Fruit fly (Drosophila melanogaster) whole organism, embryonic: ENCODE results near the gene Cyt-c-p.

Experiments
- CG11398 ChIP-seq: fragments of 200-800 bp; sonication (Bioruptor generic); optimal IDR thresholded peaks from 2 replicates; lab custom pipeline; 2016; ENCODE audit warnings: missing biosample characterization, missing genetic modification characterization
- CG11696 ChIP-seq: fragments of 200-800 bp; sonication (Bioruptor generic); IDR thresholded peaks from 2 replicates; pipeline ENCODE4 v1.3.6; 2022; ENCODE audit warnings: missing biosample characterization, missing genetic modification characterization
- CG12391 ChIP-seq: fragments of 200-800 bp; sonication (Bioruptor generic); optimal IDR thresholded peaks from 3 replicates; lab custom pipeline; 2018; ENCODE audit warnings: missing biosample characterization, mild to moderate bottlenecking, missing genetic modification characterization, moderate library complexity
- CG12769 ChIP-seq: fragments of 200-800 bp; sonication (Bioruptor generic); optimal IDR thresholded peaks from 2 replicates; lab custom pipeline; 2019; ENCODE audit warnings: missing biosample characterization, mild to moderate bottlenecking, missing genetic modification characterization, moderate library complexity
- CG13424 ChIP-seq: fragments of 200-800 bp; sonication (Bioruptor generic); optimal IDR thresholded peaks from 2 replicates; lab custom pipeline; 2019; ENCODE audit warnings: missing biosample characterization, mild to moderate bottlenecking, missing genetic modification characterization, moderate library complexity
- CG14014 ChIP-seq: fragments of 200-800 bp; sonication (Bioruptor generic); IDR thresholded peaks from 2 replicates; pipeline ENCODE4 v1.3.6; 2022; ENCODE audit warnings: missing biosample characterization, missing genetic modification characterization
- CG1603 ChIP-seq: fragments of 200-800 bp; sonication (Bioruptor generic); optimal IDR thresholded peaks from 2 replicates; lab custom pipeline; 2019; ENCODE audit warnings: missing biosample characterization, mild to moderate bottlenecking, missing genetic modification characterization, moderate library complexity
- CG1647 ChIP-seq: fragments of 200-800 bp; sonication (Bioruptor generic); optimal IDR thresholded peaks from 3 replicates; lab custom pipeline; 2016; ENCODE audit warnings: missing biosample characterization, missing genetic modification characterization
- CG16813 ChIP-seq: fragments of 200-800 bp; sonication (Bioruptor generic); IDR thresholded peaks from 3 replicates; pipeline ENCODE4 v1.3.6; 2022; ENCODE audit warnings: missing biosample characterization, missing genetic modification characterization; ENCODE audit not compliant: partially characterized antibody
- CG17328 ChIP-seq: fragments of 200-800 bp; sonication (Bioruptor generic); IDR thresholded peaks from 2 replicates; pipeline ENCODE4 v1.3.6; 2022; ENCODE audit warnings: missing biosample characterization, missing genetic modification characterization
- CG18011 ChIP-seq: fragments of 200-800 bp; sonication (Bioruptor generic); optimal IDR thresholded peaks from 2 replicates; lab custom pipeline; 2017; ENCODE audit warnings: missing biosample characterization, missing genetic modification characterization, mild to moderate bottlenecking, moderate library complexity, missing genotype
- CG2116 ChIP-seq: fragments of 200-800 bp; sonication (Bioruptor generic); optimal IDR thresholded peaks from 3 replicates; lab custom pipeline; 2018; ENCODE audit warnings: missing biosample characterization, mild to moderate bottlenecking, missing genetic modification characterization
- CG33557 ChIP-seq: fragments of 200-800 bp; sonication (Bioruptor generic); optimal IDR thresholded peaks from 2 replicates; lab custom pipeline; 2019; ENCODE audit warnings: missing biosample characterization, mild to moderate bottlenecking, missing genetic modification characterization, moderate library complexity
- CG3407 ChIP-seq: fragments of 200-800 bp; sonication (Bioruptor generic); optimal IDR thresholded peaks from 2 replicates; lab custom pipeline; 2018; ENCODE audit warnings: missing biosample characterization, mild to moderate bottlenecking, missing genetic modification characterization
- CG4617 ChIP-seq: fragments of 200-800 bp; sonication (Bioruptor generic); optimal IDR thresholded peaks from 3 replicates; lab custom pipeline; 2016; ENCODE audit warnings: missing biosample characterization, missing genetic modification characterization, borderline replicate concordance
- CG6791 ChIP-seq: fragments of 200-800 bp; sonication (Bioruptor generic); IDR thresholded peaks from 3 replicates; pipeline ENCODE4 v1.3.6; 2022; ENCODE audit warnings: missing biosample characterization, missing genetic modification characterization; ENCODE audit not compliant: partially characterized antibody
- CG7745 ChIP-seq: fragments of 200-800 bp; sonication (Bioruptor generic); optimal IDR thresholded peaks from 2 replicates; lab custom pipeline; 2018; ENCODE audit warnings: missing biosample characterization, mild to moderate bottlenecking, missing genetic modification characterization, moderate library complexity
- CG8281 ChIP-seq: fragments of 200-800 bp; sonication (Bioruptor generic); optimal IDR thresholded peaks from 2 replicates; lab custom pipeline; 2018; ENCODE audit warnings: missing biosample characterization, mild to moderate bottlenecking, missing genetic modification characterization, moderate library complexity
- Camta ChIP-seq: fragments of 200-800 bp; sonication (Bioruptor generic); optimal IDR thresholded peaks from 2 replicates; lab custom pipeline; 2016; ENCODE audit warnings: missing biosample characterization, missing genetic modification characterization
- Fer1 ChIP-seq: fragments of 200-800 bp; sonication (Bioruptor generic); optimal IDR thresholded peaks from 2 replicates; lab custom pipeline; 2017; ENCODE audit warnings: missing biosample characterization, mild to moderate bottlenecking, missing genetic modification characterization
- Fer2 ChIP-seq: fragments of 200-800 bp; sonication (Bioruptor generic); optimal IDR thresholded peaks from 2 replicates; lab custom pipeline; 2018; ENCODE audit warnings: missing biosample characterization, mild to moderate bottlenecking, missing genetic modification characterization, moderate library complexity
- HLH4C ChIP-seq: fragments of 200-800 bp; sonication (Bioruptor generic); IDR thresholded peaks from 3 replicates; pipeline ENCODE4 v1.3.6; 2022; ENCODE audit warnings: missing biosample characterization, missing genetic modification characterization; ENCODE audit not compliant: partially characterized antibody
- Hmx ChIP-seq: fragments of 200-800 bp; sonication (Bioruptor generic); optimal IDR thresholded peaks from 2 replicates; lab custom pipeline; 2016; ENCODE audit warnings: missing biosample characterization, missing genetic modification characterization
- Max ChIP-seq: fragments of 200-800 bp; sonication (Bioruptor generic); optimal IDR thresholded peaks from 2 replicates; lab custom pipeline; 2016; ENCODE audit warnings: missing biosample characterization, mild to moderate bottlenecking, missing genetic modification characterization
- Med ChIP-seq: fragments of 200-800 bp; sonication (Bioruptor generic); peaks from one replicate; lab custom pipeline; 2016; ENCODE audit warnings: missing biosample characterization, missing genetic modification characterization, mild to moderate bottlenecking, inconsistent platforms, moderate library complexity
- NC2β ChIP-seq: fragments of 200-800 bp; sonication (Bioruptor generic); optimal IDR thresholded peaks from 2 replicates; lab custom pipeline; 2016; ENCODE audit warnings: missing biosample characterization, missing genetic modification characterization
- NK7.1 ChIP-seq: fragments of 200-800 bp; sonication (Bioruptor generic); optimal IDR thresholded peaks from 3 replicates; lab custom pipeline; 2016; ENCODE audit warnings: missing biosample characterization, missing genetic modification characterization
- Nf-YB ChIP-seq: fragments of 200-800 bp; sonication (Bioruptor generic); optimal IDR thresholded peaks from 3 replicates; lab custom pipeline; 2019; ENCODE audit warnings: missing biosample characterization, mild to moderate bottlenecking, missing genetic modification characterization, moderate library complexity
- bcd ChIP-seq: fragments of 200-800 bp; sonication (Bioruptor generic); optimal IDR thresholded peaks from 2 replicates; lab custom pipeline; 2017; ENCODE audit warnings: missing biosample characterization, mild to moderate bottlenecking, missing genetic modification characterization
- br ChIP-seq: fragments of >200 bp; optimal IDR thresholded peaks from 2 replicates; lab custom pipeline; 2017
- caup ChIP-seq: fragments of 200-800 bp; sonication (Bioruptor generic); optimal IDR thresholded peaks from 3 replicates; lab custom pipeline; 2017; ENCODE audit warnings: missing biosample characterization, mild to moderate bottlenecking, missing genetic modification characterization, moderate library complexity; ENCODE audit not compliant: severe bottlenecking
- cg ChIP-seq: fragments of 200-800 bp; sonication (Bioruptor generic); optimal IDR thresholded peaks from 3 replicates; lab custom pipeline; 2019; ENCODE audit warnings: missing biosample characterization, mild to moderate bottlenecking, missing genetic modification characterization, moderate library complexity
- chn ChIP-seq: fragments of 200-800 bp; sonication (Bioruptor generic); optimal IDR thresholded peaks from 2 replicates; lab custom pipeline; 2016; ENCODE audit warnings: missing biosample characterization, missing genetic modification characterization
- dmrt99B ChIP-seq: fragments of 200-800 bp; sonication (Bioruptor generic); optimal IDR thresholded peaks from 2 replicates; lab custom pipeline; 2018; ENCODE audit warnings: missing biosample characterization, mild to moderate bottlenecking, missing genetic modification characterization, moderate library complexity
- ems ChIP-seq: fragments of 200-800 bp; sonication (Bioruptor generic); optimal IDR thresholded peaks from 3 replicates; lab custom pipeline; 2016; ENCODE audit warnings: missing biosample characterization, missing genetic modification characterization
- fd64A ChIP-seq: fragments of 200-800 bp; sonication (Bioruptor generic); optimal IDR thresholded peaks from 3 replicates; lab custom pipeline; 2018; ENCODE audit warnings: missing biosample characterization, mild to moderate bottlenecking, missing genetic modification characterization
- ftz-f1 ChIP-seq: fragments of 200-800 bp; sonication (Bioruptor generic); optimal IDR thresholded peaks from 2 replicates; lab custom pipeline; 2016; ENCODE audit warnings: missing biosample characterization, missing genetic modification characterization
- insv ChIP-seq, 2 experiments: fragments of 200-800 bp; sonication (Bioruptor generic); optimal IDR thresholded peaks; 3 replicates each; lab custom pipeline; 2016 to 2018; ENCODE audit warnings: missing biosample characterization in 2 of 2, missing genetic modification characterization in 2 of 2
- lola ChIP-seq, 3 experiments: fragments of >200 bp in 2 of 3; fragments of 200-800 bp in 1 of 3; sonication (Bioruptor generic) in 1 of 3; optimal IDR thresholded peaks; 2 replicates each; lab custom pipeline; 2017 to 2019; ENCODE audit warnings: missing biosample characterization in 3 of 3, missing genetic modification characterization in 3 of 3, mild to moderate bottlenecking in 1 of 3, moderate library complexity in 1 of 3
- lov ChIP-seq, 2 experiments: fragments of 200-800 bp in 1 of 2; fragments of >200 bp in 1 of 2; sonication (Bioruptor generic) in 1 of 2; IDR thresholded peaks in 1 of 2; optimal IDR thresholded peaks in 1 of 2; 2 replicates in 1 of 2; 3 replicates in 1 of 2; pipeline versions ENCODE4 v1.3.6 to Lab custom; 2017 to 2022; ENCODE audit warnings: missing biosample characterization in 1 of 2, missing genetic modification characterization in 1 of 2
- mam ChIP-seq: fragments of 200-800 bp; sonication (Bioruptor generic); optimal IDR thresholded peaks from 3 replicates; lab custom pipeline; 2016; ENCODE audit warnings: missing biosample characterization, missing genetic modification characterization
- org-1 ChIP-seq: fragments of 200-800 bp; sonication (Bioruptor generic); optimal IDR thresholded peaks from 2 replicates; lab custom pipeline; 2017; ENCODE audit warnings: missing biosample characterization, missing genetic modification characterization
- peb ChIP-seq: fragments of 200-800 bp; sonication (Bioruptor generic); IDR thresholded peaks from 2 replicates; pipeline ENCODE4 v1.3.6; 2022; ENCODE audit warnings: missing biosample characterization, missing genetic modification characterization
- row ChIP-seq: fragments of 200-800 bp; sonication (Bioruptor generic); IDR thresholded peaks from 3 replicates; pipeline ENCODE4 v1.3.6; 2022; ENCODE audit warnings: missing biosample characterization, missing genetic modification characterization
- sd ChIP-seq: fragments of 200-800 bp; sonication (Bioruptor generic); optimal IDR thresholded peaks from 3 replicates; lab custom pipeline; 2018; ENCODE audit warnings: missing biosample characterization, mild to moderate bottlenecking, missing genetic modification characterization, moderate library complexity
- so ChIP-seq: fragments of 200-800 bp; sonication (Bioruptor generic); IDR thresholded peaks from 3 replicates; pipeline ENCODE4 v1.3.6; 2022; ENCODE audit warnings: missing biosample characterization, missing genetic modification characterization
- ssp ChIP-seq: fragments of 200-800 bp; sonication (Bioruptor generic); IDR thresholded peaks from 2 replicates; pipeline ENCODE4 v1.3.6; 2022; ENCODE audit warnings: missing biosample characterization, missing genetic modification characterization

Gene Cyt-c-p

DNA sequence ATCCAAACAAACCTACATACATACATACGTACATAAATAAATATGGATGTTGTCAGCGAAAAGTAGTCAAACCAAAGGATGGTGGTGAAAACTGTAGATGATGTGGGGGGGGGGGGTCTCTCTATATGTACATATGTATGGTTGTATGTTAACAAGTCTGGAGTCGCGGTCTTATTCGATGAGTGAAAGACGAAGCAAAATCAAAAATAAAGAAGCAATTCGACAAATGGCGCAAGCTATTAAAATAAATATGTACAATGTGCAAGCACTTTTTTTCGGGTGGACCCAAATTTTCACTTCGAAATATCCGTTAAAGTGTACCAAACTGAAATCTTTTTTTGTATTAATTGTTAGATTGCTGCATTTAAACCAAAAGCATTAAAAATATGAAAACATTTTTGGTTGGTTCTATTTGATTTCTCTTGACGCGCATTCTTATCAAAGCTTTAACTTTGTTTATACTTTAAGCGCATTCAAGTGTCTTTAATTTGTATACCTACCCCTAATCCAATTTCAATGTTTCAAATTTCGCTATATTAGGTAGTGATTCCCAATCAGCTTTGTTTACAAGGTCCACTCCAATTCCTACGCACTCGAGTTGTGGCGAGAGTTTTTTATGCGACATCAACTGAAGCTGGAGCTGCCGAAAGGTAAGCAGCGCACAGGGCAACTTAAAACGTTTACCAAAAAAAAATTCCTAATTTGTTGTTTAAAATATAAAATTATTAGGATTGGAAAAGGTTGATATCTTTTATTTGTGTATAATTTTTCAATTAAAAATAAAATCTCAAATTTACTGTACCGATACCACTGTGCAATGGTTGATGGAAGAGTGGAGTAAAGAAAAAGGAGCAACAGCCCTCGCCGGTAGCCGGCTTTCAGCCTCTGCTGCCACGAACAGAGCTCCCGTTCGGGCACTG, 35.5 kb upstream of the Cyt-c-p start, which contains the start of gene CG31807 (continued):
- TF ChIP-seq lola (GFP tag; optimal IDR thresholded peaks at IDR 0.05; lab: Kevin White, UChicago), result peak in 1 of 3 experiments; percentile 69
- no peak for TF ChIP-seq caup (GFP tag; lab: Kevin White, UChicago)
- TF ChIP-seq CG2116 (GFP tag; lab: Kevin White, UChicago), result no peak
- no peak for TF ChIP-seq CG11696
- TF ChIP-seq Med, result peak; percentile 91
- peak; percentile 35; the same call in 1 of the 2 replicates for TF ChIP-seq CG17328 (GFP tag; lab: Robert Waterston, UW)
- peak; percentile 42 for TF ChIP-seq Hmx (GFP tag; lab: Kevin White, UChicago)
- TF ChIP-seq NC2β (GFP tag; lab: Kevin White, UChicago), result peak; percentile 50
- no peak for TF ChIP-seq CG11398 (GFP tag; lab: Kevin White, UChicago)
- peak; percentile 42 for TF ChIP-seq ems (GFP tag; lab: Kevin White, UChicago)
- TF ChIP-seq org-1 (GFP tag; lab: Kevin White, UChicago), result peak; percentile 80
- no peak for TF ChIP-seq br
- TF ChIP-seq CG18011 (GFP tag; lab: Kevin White, UChicago), result peak; percentile 55
- peak; percentile 12 for TF ChIP-seq Fer2 (tag; lab: Kevin White, UChicago)
- TF ChIP-seq Fer1 (GFP tag; lab: Kevin White, UChicago), result peak; percentile 80
- TF ChIP-seq sd (tag; lab: Kevin White, UChicago), result peak; percentile 29
- no peak for TF ChIP-seq CG8281
- TF ChIP-seq so, result no peak; the same call in 2 of the 3 replicates
- peak; percentile 58 for TF ChIP-seq mam (GFP tag; lab: Kevin White, UChicago)
- TF ChIP-seq Camta (GFP tag; lab: Kevin White, UChicago), result peak; percentile 73
- no peak for TF ChIP-seq peb (GFP tag; lab: Robert Waterston, UW)
- peak; percentile 59 for TF ChIP-seq row (GFP tag; lab: Robert Waterston, UW)
- peak; percentile 64 for TF ChIP-seq dmrt99B (tag; lab: Kevin White, UChicago)
- peak; percentile 64 for TF ChIP-seq Nf-YB (GFP tag; lab: Kevin White, UChicago)
- peak; percentile 9 for TF ChIP-seq CG4617 (GFP tag; lab: Kevin White, UChicago)
- no peak for TF ChIP-seq NK7.1
- TF ChIP-seq CG1603 (tag; lab: Kevin White, UChicago), result peak; percentile 44
- TF ChIP-seq ssp (GFP tag; lab: Robert Waterston, UW), result 0 out of 2 replicates have a peak, but pooled peaks have one; percentile 18
- TF ChIP-seq CG16813, result no peak
- TF ChIP-seq chn, result peak; percentile 42
- no peak for TF ChIP-seq CG7745 (tag; lab: Kevin White, UChicago)
- TF ChIP-seq lov (optimal IDR thresholded peaks at IDR 0.05; lab: Kevin White, UChicago), result no peak
- 0 out of 3 replicates have a peak, but pooled peaks have one; percentile 30 for TF ChIP-seq lov (GFP tag; IDR thresholded peaks at IDR 0.05; lab: Robert Waterston, UW)
- peak; percentile 84 for TF ChIP-seq CG12391
- no peak for TF ChIP-seq ftz-f1 (GFP tag; lab: Kevin White, UChicago)
- TF ChIP-seq HLH4C (GFP tag; lab: Robert Waterston, UW), result no peak
- peak; percentile 89 for TF ChIP-seq CG13424 (tag; lab: Kevin White, UChicago)
- TF ChIP-seq bcd, result peak; percentile 50
- no peak; the same call in 1 of the 2 replicates for TF ChIP-seq CG14014 (GFP tag; lab: Robert Waterston, UW)
- TF ChIP-seq insv (GFP tag; optimal IDR thresholded peaks at IDR 0.05; lab: Kevin White, UChicago), result peak in 1 of 2 experiments; percentile 13
- peak; percentile 30 for TF ChIP-seq CG1647 (GFP tag; lab: Kevin White, UChicago)
- TF ChIP-seq CG33557 (GFP tag; lab: Kevin White, UChicago), result peak; percentile 45
- no peak for TF ChIP-seq CG6791 (GFP tag; lab: Robert Waterston, UW)
- TF ChIP-seq CG12769 (tag; lab: Kevin White, UChicago), result peak; percentile 10
- peak; percentile 75 for TF ChIP-seq CG3407
- TF ChIP-seq cg, result no peak
- no peak for TF ChIP-seq fd64A (GFP tag; lab: Kevin White, UChicago)
- peak; percentile 14 for TF ChIP-seq Max (GFP tag; lab: Kevin White, UChicago)
